Worm (Caenorhabditis elegans) whole organism, L1 larva: Measurements from ENCODE around the gene F31E3.6.

Experiments
- C04F5.9 ChIP-seq: sonication (generic microtip); optimal IDR thresholded peaks from 2 replicates; lab custom pipeline; 2016; ENCODE audit warnings: missing genetic modification characterization, missing compliant biosample characterization
- C16A3.4 ChIP-seq: fragments of 150-350 bp; optimal IDR thresholded peaks from 2 replicates; lab custom pipeline; 2014; ENCODE audit warnings: missing biosample characterization, missing genetic modification characterization
- Y116A8C.19 ChIP-seq: sonication (generic microtip); optimal IDR thresholded peaks from 2 replicates; lab custom pipeline; 2016; ENCODE audit warnings: missing compliant biosample characterization, missing genetic modification characterization, borderline replicate concordance
- alr-1 ChIP-seq: fragments of 200-800 bp; sonication (Bioruptor generic); optimal IDR thresholded peaks from 2 replicates; lab custom pipeline; 2018; ENCODE audit warnings: borderline replicate concordance, mild to moderate bottlenecking, missing genetic modification characterization, missing compliant biosample characterization
- aly-2 ChIP-seq: fragments of 150-350 bp; optimal IDR thresholded peaks from 2 replicates; lab custom pipeline; 2014; ENCODE audit warnings: missing biosample characterization, missing genetic modification characterization
- ama-1 ChIP-seq: fragments of 150-350 bp; optimal IDR thresholded peaks from 2 replicates; lab custom pipeline; 2014
- blmp-1 ChIP-seq: fragments of 150-350 bp; optimal IDR thresholded peaks from 2 replicates; lab custom pipeline; 2014; ENCODE audit warnings: missing biosample characterization, missing genetic modification characterization
- ceh-63 ChIP-seq: fragments of 200-800 bp; sonication (Bioruptor generic); optimal IDR thresholded peaks from 2 replicates; lab custom pipeline; 2018; ENCODE audit warnings: mild to moderate bottlenecking, missing genetic modification characterization, missing compliant biosample characterization
- ceh-8 ChIP-seq: fragments of 200-800 bp; sonication (Bioruptor generic); optimal IDR thresholded peaks from 2 replicates; lab custom pipeline; 2018; ENCODE audit warnings: mild to moderate bottlenecking, missing genetic modification characterization, moderate library complexity, missing compliant biosample characterization
- ceh-88 ChIP-seq: fragments of 200-800 bp; sonication (Bioruptor generic); IDR thresholded peaks from 2 replicates; pipeline ENCODE4 v1.3.6; 2022; ENCODE audit warnings: missing genetic modification characterization, missing compliant biosample characterization
- ces-1 ChIP-seq: fragments of 150-350 bp; optimal IDR thresholded peaks from 2 replicates; lab custom pipeline; 2014; ENCODE audit warnings: missing biosample characterization, missing genetic modification reagents, missing genetic modification characterization
- efl-1 ChIP-seq, 4 experiments: fragments of 150-350 bp; optimal IDR thresholded peaks in 3 of 4; peaks in 1 of 4; 1 replicate in 1 of 4; 2 replicates in 3 of 4; lab custom pipeline; 2014; ENCODE audit warnings: missing biosample characterization in 2 of 4, missing genetic modification characterization in 2 of 4, missing genetic modification reagents in 2 of 4
- egl-13 ChIP-seq: sonication (generic microtip); optimal IDR thresholded peaks from 2 replicates; lab custom pipeline; 2016; ENCODE audit warnings: missing genotype, missing genetic modification reagents, missing genetic modification characterization, missing compliant biosample characterization
- egl-27 ChIP-seq, 2 experiments: fragments of 150-350 bp in 1 of 2; sonication (generic microtip); optimal IDR thresholded peaks; 3 replicates each; lab custom pipeline; 2017 to 2018; ENCODE audit warnings: missing biosample characterization in 2 of 2, missing genetic modification characterization in 2 of 2, missing genetic modification reagents in 2 of 2
- elt-2 ChIP-seq: sonication (generic microtip); optimal IDR thresholded peaks from 2 replicates; lab custom pipeline; 2016; ENCODE audit warnings: missing genetic modification characterization, mild to moderate bottlenecking, inconsistent platforms, missing compliant biosample characterization, missing genetic modification reagents
- elt-3 ChIP-seq, 6 experiments: fragments of 150-350 bp in 1 of 6; sonication (generic microtip); optimal IDR thresholded peaks; 2 replicates each; lab custom pipeline; 2017 to 2018; ENCODE audit warnings: missing biosample characterization in 6 of 6, missing genetic modification characterization in 6 of 6, inconsistent platforms in 1 of 6
- fkh-10 ChIP-seq: sonication (generic microtip); optimal IDR thresholded peaks from 2 replicates; lab custom pipeline; 2017; ENCODE audit warnings: missing biosample characterization, missing genetic modification reagents, missing genetic modification characterization
- fkh-4 ChIP-seq: sonication (generic microtip); optimal IDR thresholded peaks from 2 replicates; lab custom pipeline; 2016; ENCODE audit warnings: missing compliant biosample characterization, missing genetic modification characterization, borderline replicate concordance
- fkh-8 ChIP-seq: sonication (generic microtip); optimal IDR thresholded peaks from 2 replicates; lab custom pipeline; 2016; ENCODE audit warnings: mild to moderate bottlenecking, missing genetic modification characterization, missing compliant biosample characterization
- fos-1 ChIP-seq: fragments of 150-350 bp; optimal IDR thresholded peaks from 2 replicates; lab custom pipeline; 2014; ENCODE audit warnings: missing biosample characterization, missing genetic modification characterization
- grh-1 ChIP-seq: fragments of 200-800 bp; sonication (Bioruptor generic); IDR thresholded peaks from 2 replicates; pipeline ENCODE4 v1.3.6; 2022; ENCODE audit warnings: missing genetic modification reagents, missing genetic modification characterization, missing compliant biosample characterization
- hpl-2 ChIP-seq: fragments of 150-350 bp; optimal IDR thresholded peaks from 2 replicates; lab custom pipeline; 2014; ENCODE audit warnings: missing biosample characterization, missing genetic modification reagents, missing genetic modification characterization
- lin-39 ChIP-seq: fragments of 150-350 bp; optimal IDR thresholded peaks from 2 replicates; lab custom pipeline; 2014; ENCODE audit warnings: missing biosample characterization, missing genetic modification reagents, missing genetic modification characterization
- lir-3 ChIP-seq: sonication (generic microtip); optimal IDR thresholded peaks from 2 replicates; lab custom pipeline; 2016; ENCODE audit warnings: mild to moderate bottlenecking, missing genetic modification characterization, moderate library complexity, missing compliant biosample characterization; ENCODE audit not compliant: poor library complexity
- lsy-2 ChIP-seq, 2 experiments: fragments of 150-350 bp; optimal IDR thresholded peaks; 2 replicates each; lab custom pipeline; 2014; ENCODE audit warnings: missing biosample characterization in 2 of 2, missing genetic modification characterization in 2 of 2
- mef-2 ChIP-seq: fragments of 150-350 bp; optimal IDR thresholded peaks from 2 replicates; lab custom pipeline; 2014; ENCODE audit warnings: missing biosample characterization, missing genetic modification characterization
- nhr-12 ChIP-seq: sonication (generic microtip); optimal IDR thresholded peaks from 2 replicates; lab custom pipeline; 2017; ENCODE audit warnings: missing biosample characterization, missing genetic modification characterization
- nhr-47 ChIP-seq: sonication (generic microtip); optimal IDR thresholded peaks from 2 replicates; lab custom pipeline; 2016; ENCODE audit warnings: mild to moderate bottlenecking, missing genetic modification characterization, moderate library complexity, missing compliant biosample characterization
- nhr-71 ChIP-seq: sonication (generic microtip); optimal IDR thresholded peaks from 2 replicates; lab custom pipeline; 2016; ENCODE audit warnings: mild to moderate bottlenecking, missing genetic modification characterization, moderate library complexity, missing compliant biosample characterization
- nhr-77 ChIP-seq: fragments of 150-350 bp; optimal IDR thresholded peaks from 2 replicates; lab custom pipeline; 2014; ENCODE audit warnings: missing biosample characterization, missing genetic modification characterization
- nhr-85 ChIP-seq: sonication (generic microtip); peaks from one replicate; lab custom pipeline; 2016; ENCODE audit warnings: missing genetic modification characterization, inconsistent platforms, missing compliant biosample characterization
- nhr-90 ChIP-seq: sonication (generic microtip); optimal IDR thresholded peaks from 2 replicates; lab custom pipeline; 2016; ENCODE audit warnings: mild to moderate bottlenecking, missing genetic modification characterization, missing compliant biosample characterization; ENCODE audit not compliant: poor library complexity
- rnt-1 ChIP-seq: sonication (generic microtip); optimal IDR thresholded peaks from 2 replicates; lab custom pipeline; 2016; ENCODE audit warnings: mild to moderate bottlenecking, missing genetic modification characterization, moderate library complexity, missing compliant biosample characterization
- snpc-4 ChIP-seq: fragments of 150-350 bp; optimal IDR thresholded peaks from 2 replicates; lab custom pipeline; 2014; ENCODE audit warnings: missing biosample characterization, missing genetic modification characterization
- sox-4 ChIP-seq: sonication (generic microtip); optimal IDR thresholded peaks from 2 replicates; lab custom pipeline; 2016; ENCODE audit warnings: missing genetic modification characterization, missing compliant biosample characterization
- sptf-1 ChIP-seq: fragments of 150-350 bp; optimal IDR thresholded peaks from 2 replicates; lab custom pipeline; 2014; ENCODE audit warnings: missing biosample characterization, missing genetic modification characterization
- sup-37 ChIP-seq: fragments of 200-800 bp; sonication (Bioruptor generic); optimal IDR thresholded peaks from 2 replicates; lab custom pipeline; 2018; ENCODE audit warnings: mild to moderate bottlenecking, missing genetic modification characterization, missing compliant biosample characterization
- tlp-1 ChIP-seq: fragments of 150-350 bp; optimal IDR thresholded peaks from 2 replicates; lab custom pipeline; 2014; ENCODE audit warnings: missing biosample characterization, missing genetic modification characterization
- unc-130 ChIP-seq: fragments of 150-350 bp; optimal IDR thresholded peaks from 2 replicates; lab custom pipeline; 2017; ENCODE audit warnings: missing biosample characterization, missing genetic modification characterization, inconsistent platforms
- unc-30 ChIP-seq: sonication (generic microtip); optimal IDR thresholded peaks from 2 replicates; lab custom pipeline; 2017; ENCODE audit warnings: missing biosample characterization, missing genetic modification characterization
- unc-62 ChIP-seq: fragments of 150-350 bp; optimal IDR thresholded peaks from 2 replicates; lab custom pipeline; 2014; ENCODE audit warnings: missing biosample characterization, missing genetic modification reagents, missing genetic modification characterization
- unc-98 ChIP-seq: fragments of 200-800 bp; sonication (Bioruptor generic); IDR thresholded peaks from 2 replicates; pipeline ENCODE4 v1.3.6; 2022; ENCODE audit warnings: missing genetic modification characterization, missing compliant biosample characterization
- vab-15 ChIP-seq: sonication (generic microtip); optimal IDR thresholded peaks from 2 replicates; lab custom pipeline; 2017; ENCODE audit warnings: missing genotype, mild to moderate bottlenecking, missing genetic modification characterization, missing compliant biosample characterization
- ztf-11 ChIP-seq, 2 experiments: sonication (generic microtip); optimal IDR thresholded peaks; 2 replicates each; lab custom pipeline; 2016 to 2017; ENCODE audit warnings: missing genetic modification characterization in 2 of 2, missing biosample characterization in 1 of 2, missing compliant biosample characterization in 1 of 2

Gene F31E3.6

ce11 chrIII:6969781-6970342 lies 12.0 kb upstream of the F31E3.6 start:
- TF ChIP-seq efl-1 (optimal IDR thresholded peaks at IDR 0.05; lab: Kevin White, UChicago) (peak; percentile 18), efl-1 (GFP tag; optimal IDR thresholded peaks at IDR 0.05 in 1 of 2; lab: Kevin White, UChicago) (peak in 1 of 2 experiments; percentile 81), fkh-4 (tag; lab: Kevin White, UChicago) (no peak), rnt-1 (tag; lab: Kevin White, UChicago) (peak; percentile 2), lsy-2 (tag; optimal IDR thresholded peaks at IDR 0.05; lab: Kevin White, UChicago) (peak in 1 of 2 experiments; percentile 53), nhr-85 (tag; lab: Kevin White, UChicago) (no peak), ama-1 (lab: Kevin White, UChicago) (peak; percentile 33), nhr-90 (tag; lab: Kevin White, UChicago) (peak; percentile 19), nhr-71 (peak; percentile 9), ces-1 (GFP tag; lab: Kevin White, UChicago) (no peak), aly-2 (tag; lab: Kevin White, UChicago) (peak; percentile 91), sox-4 (tag; lab: Kevin White, UChicago) (no peak), lir-3 (tag; lab: Kevin White, UChicago) (no peak), nhr-47 (tag; lab: Kevin White, UChicago) (peak; percentile 29)
- TF ChIP-seq, all 84 proteins: peak for 8

- TF ChIP-seq sup-37 (GFP tag; lab: Kevin White, UChicago) (no peak), rnt-1 (tag; lab: Kevin White, UChicago) (peak; percentile 8)
These were observed 11.1 kb upstream of the F31E3.6 start for ce11 chrIII:6970744-6971143.

ce11 chrIII:6971662-6972284 lies 10.1 kb upstream of the F31E3.6 start, which contains the start of the genes eef-1A.1 and rfc-4:
Gene eef-1A.1, minus strand, starts transcription at chrIII:6971712.
Gene rfc-4, plus strand, starts transcription at chrIII:6972253.
- TF ChIP-seq lsy-2 (tag; optimal IDR thresholded peaks at IDR 0.05; lab: Kevin White, UChicago) (peak; percentile 99 to 100), mef-2 (tag; lab: Kevin White, UChicago) (peak; percentile 64), sptf-1 (tag; lab: Kevin White, UChicago) (no peak), nhr-12 (no peak), unc-30 (tag; lab: Kevin White, UChicago) (no peak), lin-39 (tag; lab: Kevin White, UChicago) (peak; percentile 91), C16A3.4 (tag; lab: Kevin White, UChicago) (peak; percentile 99), unc-62 (GFP tag; lab: Kevin White, UChicago) (peak; percentile 53), unc-98 (GFP tag; lab: Robert Waterston, UW) (peak; percentile 51; the same call in 1 of the 2 replicates), tlp-1 (tag; lab: Kevin White, UChicago) (no peak), blmp-1 (tag; lab: Kevin White, UChicago) (peak; percentile 92), ztf-11 (tag; optimal IDR thresholded peaks at IDR 0.05; lab: Kevin White, UChicago) (peak in 1 of 2 experiments; percentile 85), nhr-77 (tag; lab: Kevin White, UChicago) (peak; percentile 96), grh-1 (peak; percentile 92), hpl-2 (GFP tag; lab: Kevin White, UChicago) (peak; percentile 90), fkh-8 (tag; lab: Kevin White, UChicago) (peak; percentile 98), C04F5.9 (tag; lab: Kevin White, UChicago) (peak; percentile 99), Y116A8C.19 (no peak), sup-37 (GFP tag; lab: Kevin White, UChicago) (peak; percentile 54), snpc-4 (tag; lab: Kevin White, UChicago) (peak; percentile 92), efl-1 (optimal IDR thresholded peaks at IDR 0.05; lab: Kevin White, UChicago) (peak; percentile 98), efl-1 (GFP tag; optimal IDR thresholded peaks at IDR 0.05 in 1 of 2; lab: Kevin White, UChicago) (peak; percentile 94 to 99), rnt-1 (tag; lab: Kevin White, UChicago) (peak; percentile 96), egl-13 (tag; lab: Kevin White, UChicago) (peak; percentile 92), ceh-63 (GFP tag; lab: Kevin White, UChicago) (peak; percentile 11), fkh-4 (tag; lab: Kevin White, UChicago) (peak; percentile 27), elt-2 (peak; percentile 59), elt-3 (tag; optimal IDR thresholded peaks at IDR 0.05; lab: Kevin White, UChicago) (peak; percentile 80 to 100 (median 92)), alr-1 (tag; lab: Kevin White, UChicago) (no peak), ceh-88 (GFP tag; lab: Robert Waterston, UW) (peak; percentile 92), vab-15 (tag; lab: Kevin White, UChicago) (peak; percentile 81), ces-1 (GFP tag; lab: Kevin White, UChicago) (no peak), ceh-8 (GFP tag; lab: Kevin White, UChicago) (peak; percentile 95), fos-1 (tag; lab: Kevin White, UChicago) (peak; percentile 95), unc-130 (tag; lab: Kevin White, UChicago) (peak; percentile 95), ama-1 (lab: Kevin White, UChicago) (peak; percentile 82), fkh-10 (peak; percentile 92), egl-27 (tag; optimal IDR thresholded peaks at IDR 0.05; lab: Kevin White, UChicago) (peak in 1 of 2 experiments; percentile 5)
